Worm (Caenorhabditis elegans): ENCODE measurements around the gene F10C5.3.

Gene F10C5.3

DNA sequence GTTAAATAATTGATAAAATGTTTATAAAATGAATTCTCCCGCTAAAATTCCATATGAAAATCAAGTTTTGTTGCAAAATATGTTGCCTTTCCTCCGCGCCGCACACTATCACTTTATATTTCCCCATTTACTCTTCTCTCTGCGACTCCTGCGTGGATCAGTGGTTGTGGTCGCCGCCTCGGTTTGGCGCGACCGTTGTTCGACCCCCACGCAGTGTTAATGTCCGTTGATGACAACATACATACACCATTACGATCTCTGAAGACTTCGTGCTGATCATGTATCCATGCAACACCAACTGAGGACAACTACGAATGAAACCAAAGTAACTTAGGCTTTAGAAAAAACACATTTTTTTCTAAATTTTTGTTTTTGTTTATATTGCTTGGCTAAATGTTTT lies 18.9 kb downstream of the F10C5.3 start (continued):
- TF ChIP-seq duxl-1 (tag; optimal IDR thresholded peaks at IDR 0.05; ENCODE audit: poor library complexity) (peak; percentile 81), hlh-11 (tag; optimal IDR thresholded peaks at IDR 0.05) (peak; percentile 70), lim-7 (GFP tag; IDR thresholded peaks at IDR 0.05) (peak; percentile 94)

DNA sequence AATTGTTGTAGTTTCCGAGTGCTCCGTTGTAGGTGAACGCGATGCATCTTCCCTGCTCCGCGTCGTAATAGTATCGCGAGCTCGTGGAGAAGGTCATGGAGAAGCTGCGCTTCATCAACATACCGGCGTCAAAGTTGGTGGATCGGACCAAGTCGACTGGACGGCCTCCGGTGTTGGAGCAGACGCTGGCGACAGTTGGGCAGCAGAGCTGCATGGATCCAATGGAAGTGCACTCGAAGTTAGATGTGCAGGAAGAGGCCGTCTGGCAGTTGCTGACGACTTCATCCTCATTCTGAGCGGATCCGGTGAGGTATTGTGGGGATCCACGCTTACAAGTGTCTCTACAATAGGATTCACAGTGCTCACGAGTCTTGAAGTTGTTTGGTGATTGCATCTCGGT lies 25.4 kb downstream of the F10C5.3 start:
- TF ChIP-seq T26A8.4 (GFP tag; IDR thresholded peaks at IDR 0.05) (no peak), aha-1 (tag) (peak; percentile 19), D1046.2 (GFP tag; IDR thresholded peaks at IDR 0.05) (no peak), ztf-7 (tag; optimal IDR thresholded peaks at IDR 0.05) (no peak), unc-62 (GFP tag; optimal IDR thresholded peaks at IDR 0.05 in 1 of 2) (peak in 1 of 2 experiments; percentile 88), unc-62 (tag; optimal IDR thresholded peaks at IDR 0.05) (no peak), set-16 (GFP tag; IDR thresholded peaks at IDR 0.05) (peak; percentile 68), spr-3 (GFP tag; optimal IDR thresholded peaks at IDR 0.05) (no peak), nhr-25 (tag; optimal IDR thresholded peaks at IDR 0.05; ENCODE audit: borderline replicate concordance, insufficient read depth) (no peak)

DNA sequence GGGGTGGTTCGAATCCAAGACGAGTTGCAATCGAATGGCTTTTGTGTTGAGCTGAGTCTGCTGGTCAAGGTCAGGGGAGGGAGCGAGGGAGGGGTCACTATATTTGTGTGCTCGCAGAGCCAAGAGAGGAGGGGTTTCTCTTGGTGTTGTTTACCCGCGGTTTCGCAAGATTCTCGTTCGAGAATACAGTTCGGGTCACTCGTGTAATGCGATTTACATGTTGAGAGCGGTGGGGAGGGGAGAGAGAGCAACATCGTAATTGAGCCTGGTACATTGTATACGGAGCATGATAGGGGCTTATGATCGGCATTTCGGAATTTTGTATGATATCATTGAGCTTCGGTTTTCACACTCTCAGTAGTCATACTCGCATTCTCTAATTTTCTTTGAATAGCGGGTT lies 28.4 kb downstream of the F10C5.3 start, which contains the start of gene F30H5.3:
F30H5.3 (minus strand) TSS at position 101 of the 400 bp plus-strand sequence.
- 0 out of 2 replicates have a peak, but pooled peaks have one; percentile 13 for TF ChIP-seq dmd-8 (GFP tag; IDR thresholded peaks at IDR 0.05)
- no peak for TF ChIP-seq fos-1 (tag; optimal IDR thresholded peaks at IDR 0.05)

DNA sequence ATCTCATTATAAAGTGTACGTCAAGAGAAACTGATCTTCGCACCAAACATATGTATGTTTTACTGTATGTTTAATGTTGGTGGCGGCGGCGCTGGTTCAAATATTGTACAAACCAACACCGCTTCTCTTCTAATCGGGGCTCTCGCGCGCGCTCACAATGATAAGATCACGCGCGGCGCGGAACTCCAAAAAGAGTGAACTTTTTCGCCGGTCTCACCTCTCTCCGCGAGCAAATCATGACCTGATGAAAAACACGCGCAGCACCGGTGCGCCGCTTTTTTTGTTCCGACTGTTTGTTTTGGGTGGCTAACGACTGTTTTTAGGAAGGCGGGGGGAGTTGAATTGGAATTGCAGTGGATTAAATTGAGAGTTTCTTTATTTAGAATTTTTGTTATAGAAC lies 29.7 kb downstream of the F10C5.3 start:
- TF ChIP-seq set-16 (GFP tag; IDR thresholded peaks at IDR 0.05) (peak; percentile 57), F49E8.2 (tag; optimal IDR thresholded peaks at IDR 0.05; ENCODE audit: borderline replicate concordance) (no peak), zfp-3 (GFP tag; conservative IDR thresholded peaks at IDR 0.05) (no peak), ZK337.2 (GFP tag; IDR thresholded peaks at IDR 0.05) (no peak), R02D3.7 (tag; optimal IDR thresholded peaks at IDR 0.05) (no peak)

- no peak for TF ChIP-seq mxl-2 (GFP tag; conservative IDR thresholded peaks at IDR 0.05)
- TF ChIP-seq unc-62 (GFP tag; optimal IDR thresholded peaks at IDR 0.05 in 1 of 2) = peak in 1 of 2 experiments; percentile 6
- TF ChIP-seq unc-62 (tag; optimal IDR thresholded peaks at IDR 0.05) = no peak
These were observed 40.3 kb downstream of the F10C5.3 start, which contains the start of gene T22F7.3 for ce11 chrIII:523944-524343. TSS of gene T22F7.3 (minus strand) at chrIII:524044.

ce11 chrIII:526824-527223 lies 43.2 kb downstream of the F10C5.3 start, which contains the start of gene T22F7.4:
TSS of gene T22F7.4 (minus strand) at chrIII:526924.
- TF ChIP-seq nhr-102 (tag; optimal IDR thresholded peaks at IDR 0.05) (no peak), nhr-77 (tag; optimal IDR thresholded peaks at IDR 0.05) (no peak), madf-9 (GFP tag; conservative IDR thresholded peaks at IDR 0.05) (no peak), duxl-1 (tag; optimal IDR thresholded peaks at IDR 0.05; ENCODE audit: poor library complexity) (no peak), lin-29 (GFP tag; IDR thresholded peaks at IDR 0.05) (no peak), ces-1 (GFP tag; optimal IDR thresholded peaks at IDR 0.05) (no peak), zag-1 (tag; optimal IDR thresholded peaks at IDR 0.05) (no peak), Y75B8A.6 (GFP tag; IDR thresholded peaks at IDR 0.05) (no peak), php-3 (GFP tag; IDR thresholded peaks at IDR 0.05) (no peak), zip-11 (GFP tag; IDR thresholded peaks at IDR 0.05) (no peak)

- TF ChIP-seq unc-62 (GFP tag; optimal IDR thresholded peaks at IDR 0.05 in 1 of 2) (peak in 1 of 2 experiments; percentile 55), unc-62 (tag; optimal IDR thresholded peaks at IDR 0.05) (no peak), dpl-1 (GFP tag; optimal IDR thresholded peaks at IDR 0.05) (no peak), gei-8 (GFP tag; optimal IDR thresholded peaks at IDR 0.05) (no peak), duxl-1 (tag; optimal IDR thresholded peaks at IDR 0.05; ENCODE audit: poor library complexity) (no peak), nhr-28 (tag; optimal IDR thresholded peaks at IDR 0.05) (peak; percentile 7), daf-16 (GFP tag; optimal IDR thresholded peaks at IDR 0.05) (no peak), daf-16 (tag; optimal IDR thresholded peaks at IDR 0.05) (peak; percentile 97), ceh-82 (tag; optimal IDR thresholded peaks at IDR 0.05) (no peak), mdl-1 (tag; optimal IDR thresholded peaks at IDR 0.05) (no peak), nhr-10 (tag; optimal IDR thresholded peaks at IDR 0.05) (no peak), cey-2 (tag; optimal IDR thresholded peaks at IDR 0.05; ENCODE audit: borderline replicate concordance, insufficient read depth) (no peak), nhr-41 (GFP tag; IDR thresholded peaks at IDR 0.05) (no peak), dmd-6 (GFP tag; IDR thresholded peaks at IDR 0.05) (peak; percentile 25; the same call in 1 of the 2 replicates)
These were observed 47.2 kb downstream of the F10C5.3 start for ce11 chrIII:530899-531298.
